Worm (Caenorhabditis elegans) whole organism, young adult: ENCODE measurements around the gene Y51B9A.8.

Experiments
- F33H1.4 ChIP-seq: fragments of 200-800 bp; sonication (Bioruptor generic); IDR thresholded peaks from 2 replicates; pipeline ENCODE4 v1.3.6; 2022; ENCODE audit warnings: missing genetic modification reagents, missing genetic modification characterization, missing compliant biosample characterization
- F57A8.1 ChIP-seq: fragments of 200-800 bp; sonication (Bioruptor generic); optimal IDR thresholded peaks from 2 replicates; lab custom pipeline; 2018; ENCODE audit warnings: mild to moderate bottlenecking, missing genetic modification characterization, moderate library complexity, missing compliant biosample characterization
- Y56A3A.18 ChIP-seq: fragments of 200-800 bp; sonication (Bioruptor generic); IDR thresholded peaks from 2 replicates; pipeline ENCODE4 v1.3.6; 2022; ENCODE audit warnings: missing genetic modification reagents, missing genetic modification characterization, missing compliant biosample characterization
- Y95B8A.8 ChIP-seq: fragments of 200-800 bp; sonication (Bioruptor generic); IDR thresholded peaks from 2 replicates; pipeline ENCODE4 v1.3.6; 2022; ENCODE audit warnings: missing genetic modification reagents, missing genetic modification characterization, missing compliant biosample characterization
- ceh-27 ChIP-seq: fragments of 200-800 bp; sonication (Bioruptor generic); optimal IDR thresholded peaks from 2 replicates; lab custom pipeline; 2018; ENCODE audit warnings: mild to moderate bottlenecking, missing genetic modification characterization, moderate library complexity, missing compliant biosample characterization
- dox-1 ChIP-seq: fragments of 200-800 bp; sonication (Bioruptor generic); IDR thresholded peaks from 2 replicates; pipeline ENCODE4 v1.3.6; 2022; ENCODE audit warnings: missing genetic modification reagents, missing genetic modification characterization, missing compliant biosample characterization
- madf-6 ChIP-seq: fragments of 200-800 bp; sonication (Bioruptor generic); IDR thresholded peaks from 2 replicates; pipeline ENCODE4 v1.3.6; 2022; ENCODE audit warnings: missing genetic modification reagents, missing genetic modification characterization, missing compliant biosample characterization
- nfya-1 ChIP-seq: sonication (generic microtip); optimal IDR thresholded peaks from 2 replicates; lab custom pipeline; 2017; ENCODE audit warnings: antibody characterized with exemption, missing compliant biosample characterization, missing genetic modification characterization, borderline replicate concordance; ENCODE audit not compliant: insufficient read depth
- snpc-4 ChIP-seq, 5 experiments: fragments of 150-350 bp in 1 of 5; sonication (generic microtip) in 4 of 5; optimal IDR thresholded peaks; 2 replicates each; lab custom pipeline; 2014 to 2018; ENCODE audit warnings: missing genetic modification characterization in 5 of 5, missing biosample characterization in 3 of 5, antibody characterized with exemption in 2 of 5, mild to moderate bottlenecking in 2 of 5, missing compliant biosample characterization in 2 of 5, missing genotype in 2 of 5, moderate library complexity in 2 of 5, missing genetic modification reagents in 1 of 5
- unc-62 ChIP-seq: fragments of 150-350 bp; optimal IDR thresholded peaks from 2 replicates; lab custom pipeline; 2014; ENCODE audit warnings: missing biosample characterization, missing genetic modification reagents, missing genetic modification characterization
- xnd-1 ChIP-seq: sonication (generic microtip); optimal IDR thresholded peaks from 2 replicates; lab custom pipeline; 2016; ENCODE audit warnings: missing genotype, missing genetic modification reagents, missing genetic modification characterization, missing compliant biosample characterization

DNA sequence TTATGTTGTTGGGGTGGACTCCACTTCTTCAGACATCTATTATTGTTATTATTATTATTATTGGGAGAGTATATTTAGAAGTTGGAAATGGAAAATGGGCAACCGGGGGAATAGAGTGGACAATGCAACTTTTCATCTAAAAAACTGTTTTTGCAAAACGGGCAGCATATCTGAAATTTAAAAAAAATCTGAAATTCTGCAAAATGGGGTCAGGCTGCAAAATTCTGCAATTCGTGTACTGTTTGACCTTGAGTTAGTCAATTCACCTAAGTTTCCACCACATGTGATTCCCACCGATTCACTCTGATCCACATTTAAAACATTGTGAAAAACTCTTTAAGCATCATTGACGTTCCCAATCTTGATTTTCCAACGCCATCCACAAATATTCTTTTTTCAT, 25.7 kb upstream of the Y51B9A.8 start, which contains the start of gene C06C3.4:
- TF ChIP-seq madf-6 (no peak), snpc-4 (GFP tag; optimal IDR thresholded peaks at IDR 0.05; lab: Kevin White, UChicago) (no peak), snpc-4 (tag; optimal IDR thresholded peaks at IDR 0.05; lab: Kevin White, UChicago) (no peak), dox-1 (GFP tag; lab: Robert Waterston, UW) (no peak), unc-62 (GFP tag; lab: Kevin White, UChicago) (no peak), Y56A3A.18 (GFP tag; lab: Robert Waterston, UW) (no peak), Y95B8A.8 (GFP tag; lab: Robert Waterston, UW) (no peak), xnd-1 (no peak), nfya-1 (tag; lab: Kevin White, UChicago) (no peak), ceh-27 (GFP tag; lab: Kevin White, UChicago) (no peak), F57A8.1 (GFP tag; lab: Kevin White, UChicago) (no peak), F33H1.4 (GFP tag; lab: Robert Waterston, UW) (no peak)
